Worm (Caenorhabditis elegans) whole organism, L4 larva: ENCODE data around the gene acs-7.

Experiments used
- F10B5.3 ChIP-seq: sonication (generic microtip); optimal IDR thresholded peaks from 2 replicates; lab custom pipeline; 2016; ENCODE audit warnings: mild to moderate bottlenecking, missing genetic modification characterization, missing compliant biosample characterization
- F26F4.8 ChIP-seq: fragments of 200-800 bp; sonication (Bioruptor generic); conservative IDR thresholded peaks from 2 replicates; pipeline ENCODE4 v1.3.6; 2022; ENCODE audit warnings: missing genetic modification characterization, missing compliant biosample characterization
- F49E8.2 ChIP-seq: sonication (generic microtip); optimal IDR thresholded peaks from 2 replicates; lab custom pipeline; 2016; ENCODE audit warnings: missing compliant biosample characterization, mild to moderate bottlenecking, missing genetic modification characterization, borderline replicate concordance
- T20F7.1 ChIP-seq: fragments of 200-800 bp; sonication (Bioruptor generic); optimal IDR thresholded peaks from 2 replicates; lab custom pipeline; 2018; ENCODE audit warnings: mild to moderate bottlenecking, missing genetic modification characterization, missing compliant biosample characterization
- T26A8.4 ChIP-seq: fragments of 200-800 bp; sonication (Bioruptor generic); IDR thresholded peaks from 2 replicates; pipeline ENCODE4 v1.3.6; 2022; ENCODE audit warnings: missing genetic modification characterization, missing compliant biosample characterization
- Y105C5A.15 ChIP-seq: fragments of 200-800 bp; sonication (Bioruptor generic); IDR thresholded peaks from 2 replicates; pipeline ENCODE4 v1.3.6; 2022; ENCODE audit warnings: missing genetic modification characterization, missing compliant biosample characterization
- Y48G9A.11 ChIP-seq: fragments of 200-800 bp; sonication (Bioruptor generic); IDR thresholded peaks from 2 replicates; pipeline ENCODE4 v1.3.6; 2022; ENCODE audit warnings: missing genetic modification reagents, missing genetic modification characterization, missing compliant biosample characterization
- ZK546.5 ChIP-seq, 2 experiments: sonication (generic microtip); optimal IDR thresholded peaks; 2 replicates each; lab custom pipeline; 2017; ENCODE audit warnings: missing biosample characterization in 2 of 2, missing genetic modification characterization in 2 of 2
- aly-2 ChIP-seq: sonication (generic microtip); optimal IDR thresholded peaks from 2 replicates; lab custom pipeline; 2018; ENCODE audit warnings: missing biosample characterization, missing genetic modification characterization
- arid-1 ChIP-seq: fragments of 200-800 bp; sonication (Bioruptor generic); conservative IDR thresholded peaks from 2 replicates; pipeline ENCODE4 v1.3.6; 2022; ENCODE audit warnings: missing genetic modification reagents, missing genetic modification characterization, missing compliant biosample characterization
- ceh-28 ChIP-seq: fragments of 150-350 bp; optimal IDR thresholded peaks from 2 replicates; lab custom pipeline; 2014; ENCODE audit warnings: missing biosample characterization, missing genetic modification reagents, missing genetic modification characterization
- ceh-62 ChIP-seq: sonication (generic microtip); optimal IDR thresholded peaks from 2 replicates; lab custom pipeline; 2017; ENCODE audit warnings: missing biosample characterization, missing genetic modification characterization
- ceh-82 ChIP-seq: sonication (generic microtip); optimal IDR thresholded peaks from 2 replicates; lab custom pipeline; 2017; ENCODE audit warnings: missing biosample characterization, missing genetic modification characterization
- daf-16 ChIP-seq, 3 experiments: sonication (generic microtip); optimal IDR thresholded peaks; 2 replicates each; lab custom pipeline; 2016 to 2017; ENCODE audit warnings: missing genetic modification characterization in 3 of 3, missing genetic modification reagents in 3 of 3, mild to moderate bottlenecking in 2 of 3, missing compliant biosample characterization in 2 of 3, missing biosample characterization in 1 of 3, moderate library complexity in 1 of 3
- daf-19 ChIP-seq: fragments of 200-800 bp; sonication (Bioruptor generic); conservative IDR thresholded peaks from 2 replicates; pipeline ENCODE4 v1.3.6; 2022; ENCODE audit warnings: missing genetic modification characterization, missing compliant biosample characterization
- daf-8 ChIP-seq: fragments of 200-800 bp; sonication (Bioruptor generic); IDR thresholded peaks from 2 replicates; pipeline ENCODE4 v1.3.6; 2022; ENCODE audit warnings: missing genetic modification characterization, missing compliant biosample characterization
- dmd-6 ChIP-seq: fragments of 200-800 bp; sonication (Bioruptor generic); IDR thresholded peaks from 2 replicates; pipeline ENCODE4 v1.3.6; 2022; ENCODE audit warnings: missing genetic modification reagents, missing genetic modification characterization, missing compliant biosample characterization
- dmd-9 ChIP-seq: fragments of 200-800 bp; sonication (Bioruptor generic); IDR thresholded peaks from 2 replicates; pipeline ENCODE4 v1.3.6; 2022; ENCODE audit warnings: missing genetic modification reagents, missing genetic modification characterization, missing compliant biosample characterization
- gei-8 ChIP-seq: fragments of 200-800 bp; sonication (Bioruptor generic); optimal IDR thresholded peaks from 2 replicates; lab custom pipeline; 2018; ENCODE audit warnings: mild to moderate bottlenecking, missing genetic modification characterization, missing compliant biosample characterization
- hlh-11 ChIP-seq: fragments of 200-800 bp; sonication (Bioruptor generic); optimal IDR thresholded peaks from 2 replicates; lab custom pipeline; 2018; ENCODE audit warnings: mild to moderate bottlenecking, missing genetic modification characterization, missing compliant biosample characterization
- hlh-30 ChIP-seq: sonication (generic microtip); optimal IDR thresholded peaks from 2 replicates; lab custom pipeline; 2017; ENCODE audit warnings: antibody characterized with exemption, mild to moderate bottlenecking, missing genetic modification characterization, missing compliant biosample characterization; ENCODE audit not compliant: insufficient read depth
- jun-1 ChIP-seq: fragments of 150-350 bp; optimal IDR thresholded peaks from 2 replicates; lab custom pipeline; 2014; ENCODE audit warnings: missing biosample characterization, missing genetic modification reagents, missing genetic modification characterization
- lin-1 ChIP-seq: fragments of 200-800 bp; sonication (Bioruptor generic); IDR thresholded peaks from 2 replicates; pipeline ENCODE4 v1.3.6; 2022; ENCODE audit warnings: missing genetic modification reagents, missing genetic modification characterization, missing compliant biosample characterization
- lin-15B ChIP-seq: fragments of 150-350 bp; sonication (generic microtip); optimal IDR thresholded peaks from 3 replicates; lab custom pipeline; 2014; ENCODE audit warnings: missing biosample characterization, missing genetic modification characterization
- lin-39 ChIP-seq: fragments of 150-350 bp; optimal IDR thresholded peaks from 2 replicates; lab custom pipeline; 2014; ENCODE audit warnings: missing biosample characterization, missing genetic modification reagents, missing genetic modification characterization
- madf-9 ChIP-seq: fragments of 200-800 bp; sonication (Bioruptor generic); conservative IDR thresholded peaks from 2 replicates; pipeline ENCODE4 v1.3.6; 2022; ENCODE audit warnings: missing genetic modification reagents, missing genetic modification characterization, missing compliant biosample characterization
- mdl-1 ChIP-seq, 2 experiments: fragments of 150-350 bp in 1 of 2; sonication (generic microtip) in 1 of 2; optimal IDR thresholded peaks; 2 replicates each; lab custom pipeline; 2014 to 2017; ENCODE audit warnings: missing biosample characterization in 2 of 2, missing genetic modification characterization in 2 of 2
- mdt-29 ChIP-seq: fragments of 200-800 bp; sonication (Bioruptor generic); IDR thresholded peaks from 2 replicates; pipeline ENCODE4 v1.3.6; 2022; ENCODE audit warnings: missing genetic modification reagents, missing genetic modification characterization, missing compliant biosample characterization
- mes-2 ChIP-seq: sonication (generic microtip); optimal IDR thresholded peaks from 2 replicates; lab custom pipeline; 2016; ENCODE audit warnings: missing genotype, mild to moderate bottlenecking, missing genetic modification characterization, missing compliant biosample characterization; ENCODE audit not compliant: poor library complexity, severe bottlenecking
- mxl-3 ChIP-seq: fragments of 200-800 bp; sonication (Bioruptor generic); optimal IDR thresholded peaks from 2 replicates; lab custom pipeline; 2018; ENCODE audit warnings: mild to moderate bottlenecking, missing genetic modification characterization, missing compliant biosample characterization
- nhr-111 ChIP-seq: fragments of 200-800 bp; sonication (Bioruptor generic); optimal IDR thresholded peaks from 2 replicates; lab custom pipeline; 2018; ENCODE audit warnings: mild to moderate bottlenecking, missing genetic modification characterization, missing compliant biosample characterization
- nhr-25 ChIP-seq: sonication (generic microtip); optimal IDR thresholded peaks from 2 replicates; lab custom pipeline; 2017; ENCODE audit warnings: missing genetic modification characterization, mild to moderate bottlenecking, missing compliant biosample characterization, antibody characterized with exemption, moderate library complexity, borderline replicate concordance; ENCODE audit not compliant: insufficient read depth
- nhr-76 ChIP-seq: fragments of 150-350 bp; optimal IDR thresholded peaks from 2 replicates; lab custom pipeline; 2014; ENCODE audit warnings: missing biosample characterization, missing genetic modification characterization
- php-3 ChIP-seq: fragments of 200-800 bp; sonication (Bioruptor generic); IDR thresholded peaks from 2 replicates; pipeline ENCODE4 v1.3.6; 2022; ENCODE audit warnings: missing genetic modification reagents, missing genetic modification characterization, missing compliant biosample characterization
- rbr-2 ChIP-seq: sonication (generic microtip); optimal IDR thresholded peaks from 2 replicates; lab custom pipeline; 2016; ENCODE audit warnings: missing genotype, missing genetic modification characterization, missing compliant biosample characterization
- skn-1 ChIP-seq: fragments of 150-350 bp; optimal IDR thresholded peaks from 2 replicates; lab custom pipeline; 2014; ENCODE audit warnings: missing biosample characterization, missing genetic modification characterization
- tra-1 ChIP-seq: fragments of 200-800 bp; sonication (Bioruptor generic); IDR thresholded peaks from 2 replicates; pipeline ENCODE4 v1.3.6; 2022; ENCODE audit warnings: missing genetic modification reagents, missing genetic modification characterization, missing compliant biosample characterization
- unc-130 ChIP-seq: sonication (generic microtip); optimal IDR thresholded peaks from 2 replicates; lab custom pipeline; 2016; ENCODE audit warnings: missing genetic modification reagents, missing genetic modification characterization, missing compliant biosample characterization
- unc-62 ChIP-seq, 3 experiments: fragments of 150-350 bp in 1 of 3; sonication (generic microtip); optimal IDR thresholded peaks in 2 of 3; peaks in 1 of 3; 1 replicate in 1 of 3; 2 replicates in 2 of 3; lab custom pipeline; 2014 to 2017; ENCODE audit warnings: missing biosample characterization in 3 of 3, missing genetic modification characterization in 3 of 3, missing genetic modification reagents in 3 of 3, missing genotype in 1 of 3
- zfp-3 ChIP-seq: fragments of 200-800 bp; sonication (Bioruptor generic); conservative IDR thresholded peaks from 2 replicates; pipeline ENCODE4 v1.3.6; 2022; ENCODE audit warnings: missing genetic modification reagents, missing genetic modification characterization, missing compliant biosample characterization
- zip-2 ChIP-seq: fragments of 150-350 bp; optimal IDR thresholded peaks from 2 replicates; lab custom pipeline; 2014; ENCODE audit warnings: missing biosample characterization, missing genetic modification characterization

acs-7 gene

ce11 chrII:9333034-9333433, 41.2 kb downstream of the acs-7 start:
- TF ChIP-seq zfp-3 (GFP tag; lab: Robert Waterston, UW) (no peak), jun-1 (tag; lab: Kevin White, UChicago) (no peak), nhr-111 (GFP tag; lab: Kevin White, UChicago) (no peak), mes-2 (tag; lab: Kevin White, UChicago) (no peak), dmd-9 (GFP tag; lab: Robert Waterston, UW) (no peak), lin-39 (no peak), nhr-25 (tag; lab: Kevin White, UChicago) (no peak), hlh-30 (no peak), skn-1 (no peak), Y105C5A.15 (GFP tag; lab: Robert Waterston, UW) (no peak), nhr-76 (tag; lab: Kevin White, UChicago) (no peak), dmd-6 (no peak), zip-2 (no peak), daf-16 (GFP tag; optimal IDR thresholded peaks at IDR 0.05; lab: Kevin White, UChicago) (no peak), daf-16 (tag; optimal IDR thresholded peaks at IDR 0.05; lab: Kevin White, UChicago) (no peak), php-3 (GFP tag; lab: Robert Waterston, UW) (no peak), tra-1 (GFP tag; lab: Robert Waterston, UW) (no peak), T20F7.1 (GFP tag; lab: Kevin White, UChicago) (no peak), unc-130 (GFP tag; lab: Kevin White, UChicago) (no peak), Y48G9A.11 (GFP tag; lab: Robert Waterston, UW) (no peak), F10B5.3 (tag; lab: Kevin White, UChicago) (no peak)

ce11 chrII:9333714-9334113, 41.9 kb downstream of the acs-7 start, which contains the start of gene scp-1:
TSS of gene scp-1 (plus strand) at chrII:9334014.
- TF ChIP-seq rbr-2 (tag; lab: Kevin White, UChicago) (no peak), ceh-28 (tag; lab: Kevin White, UChicago) (peak; percentile 4), aly-2 (tag; lab: Kevin White, UChicago) (no peak), Y105C5A.15 (GFP tag; lab: Robert Waterston, UW) (no peak)

ce11 chrII:9336651-9337050, 44.8 kb downstream of the acs-7 start:
- TF ChIP-seq gei-8 (GFP tag; lab: Kevin White, UChicago) (no peak), daf-16 (GFP tag; optimal IDR thresholded peaks at IDR 0.05; lab: Kevin White, UChicago) (no peak), daf-16 (tag; optimal IDR thresholded peaks at IDR 0.05; lab: Kevin White, UChicago) (no peak), ZK546.5 (tag; optimal IDR thresholded peaks at IDR 0.05; lab: Kevin White, UChicago) (no peak), daf-19 (no peak), mdt-29 (GFP tag; lab: Robert Waterston, UW) (peak; percentile 59; the same call in 1 of the 2 replicates), php-3 (GFP tag; lab: Robert Waterston, UW) (no peak), lin-15B (tag; lab: Kevin White, UChicago) (no peak), tra-1 (GFP tag; lab: Robert Waterston, UW) (no peak), Y48G9A.11 (GFP tag; lab: Robert Waterston, UW) (no peak), mxl-3 (GFP tag; lab: Kevin White, UChicago) (peak; percentile 12), F26F4.8 (no peak)
- TF ChIP-seq, all 104 proteins: peak for 2

ce11 chrII:9338859-9339258, 47.0 kb downstream of the acs-7 start, which contains the start of gene ttll-12:
TSS of gene ttll-12 (plus strand) at chrII:9338997.
- TF ChIP-seq skn-1 = no peak
- TF ChIP-seq lin-1 (GFP tag; lab: Robert Waterston, UW) = no peak
- TF ChIP-seq unc-62 (GFP tag; optimal IDR thresholded peaks at IDR 0.05 in 1 of 2; lab: Kevin White, UChicago) = no peak
- no peak for TF ChIP-seq unc-62 (tag; optimal IDR thresholded peaks at IDR 0.05; lab: Kevin White, UChicago)
- no peak for TF ChIP-seq F49E8.2 (tag; lab: Kevin White, UChicago)
- TF ChIP-seq madf-9 (GFP tag; lab: Robert Waterston, UW) = no peak
- no peak for TF ChIP-seq arid-1
- no peak for TF ChIP-seq ceh-82
- no peak for TF ChIP-seq daf-19
- TF ChIP-seq nhr-25 (tag; lab: Kevin White, UChicago) = no peak
- TF ChIP-seq ceh-62 (tag; lab: Kevin White, UChicago) = no peak
- TF ChIP-seq hlh-11 = no peak
- TF ChIP-seq mes-2 (tag; lab: Kevin White, UChicago) = no peak
- TF ChIP-seq daf-8 (GFP tag; lab: Robert Waterston, UW) = no peak
- TF ChIP-seq mdl-1 (tag; optimal IDR thresholded peaks at IDR 0.05; lab: Kevin White, UChicago) = no peak
- no peak for TF ChIP-seq T26A8.4 (GFP tag; lab: Robert Waterston, UW)
- no peak for TF ChIP-seq nhr-111 (GFP tag; lab: Kevin White, UChicago)
- no peak for TF ChIP-seq ceh-28 (tag; lab: Kevin White, UChicago)
